Fruit fly (Drosophila melanogaster) whole organism, embryonic: ENCODE measurements around the gene CG42525.
A peak's percentile ranks its signal among the peaks of the same experiment; 100 is the strongest.

Experiments
- Abd-B ChIP-seq: fragments of 200-800 bp; sonication (Bioruptor generic); optimal IDR thresholded peaks from 2 replicates; lab custom pipeline; 2018; ENCODE audit warnings: missing biosample characterization, mild to moderate bottlenecking, missing genetic modification characterization, moderate library complexity
- Antp ChIP-seq: fragments of 200-800 bp; sonication (Bioruptor generic); optimal IDR thresholded peaks from 3 replicates; lab custom pipeline; 2016; ENCODE audit warnings: missing biosample characterization, missing genetic modification characterization
- CG10979 ChIP-seq: fragments of 200-800 bp; sonication (Bioruptor generic); optimal IDR thresholded peaks from 2 replicates; lab custom pipeline; 2018; ENCODE audit warnings: missing biosample characterization, mild to moderate bottlenecking, missing genetic modification characterization, moderate library complexity
- CG11695 ChIP-seq: fragments of 200-800 bp; sonication (Bioruptor generic); IDR thresholded peaks from 3 replicates; pipeline ENCODE4 v1.3.6; 2022; ENCODE audit warnings: missing biosample characterization, missing genetic modification characterization
- CG13424 ChIP-seq: fragments of 200-800 bp; sonication (Bioruptor generic); optimal IDR thresholded peaks from 2 replicates; lab custom pipeline; 2019; ENCODE audit warnings: missing biosample characterization, mild to moderate bottlenecking, missing genetic modification characterization, moderate library complexity
- CG15073 ChIP-seq: fragments of 200-800 bp; sonication (Bioruptor generic); optimal IDR thresholded peaks from 2 replicates; lab custom pipeline; 2016; ENCODE audit warnings: missing biosample characterization, missing genetic modification characterization
- CG2116 ChIP-seq: fragments of 200-800 bp; sonication (Bioruptor generic); optimal IDR thresholded peaks from 3 replicates; lab custom pipeline; 2018; ENCODE audit warnings: missing biosample characterization, mild to moderate bottlenecking, missing genetic modification characterization
- CG2129 ChIP-seq: fragments of 200-800 bp; sonication (Bioruptor generic); IDR thresholded peaks from 2 replicates; pipeline ENCODE4 v1.3.6; 2022; ENCODE audit warnings: missing biosample characterization, missing genetic modification characterization; ENCODE audit not compliant: partially characterized antibody
- CG2889 ChIP-seq: fragments of 200-800 bp; sonication (Bioruptor generic); IDR thresholded peaks from 3 replicates; pipeline ENCODE4 v1.3.6; 2022; ENCODE audit warnings: missing biosample characterization, missing genetic modification characterization
- CG30431 ChIP-seq: fragments of 200-800 bp; sonication (Bioruptor generic); optimal IDR thresholded peaks from 2 replicates; lab custom pipeline; 2017; ENCODE audit warnings: missing biosample characterization, missing genetic modification characterization
- CG33213 ChIP-seq: fragments of 200-800 bp; sonication (Bioruptor generic); optimal IDR thresholded peaks from 3 replicates; lab custom pipeline; 2016; ENCODE audit warnings: missing biosample characterization, missing genetic modification characterization
- CG3407 ChIP-seq: fragments of 200-800 bp; sonication (Bioruptor generic); optimal IDR thresholded peaks from 2 replicates; lab custom pipeline; 2018; ENCODE audit warnings: missing biosample characterization, mild to moderate bottlenecking, missing genetic modification characterization
- CG4404 ChIP-seq: fragments of 200-800 bp; sonication (Bioruptor generic); IDR thresholded peaks from 2 replicates; pipeline ENCODE4 v1.3.6; 2022; ENCODE audit warnings: missing biosample characterization, missing genetic modification characterization
- CG4424 ChIP-seq: fragments of 200-800 bp; sonication (Bioruptor generic); optimal IDR thresholded peaks from 3 replicates; lab custom pipeline; 2016; ENCODE audit warnings: missing biosample characterization, missing genetic modification characterization
- CG6254 ChIP-seq: fragments of 200-800 bp; sonication (Bioruptor generic); optimal IDR thresholded peaks from 3 replicates; lab custom pipeline; 2017; ENCODE audit warnings: mild to moderate bottlenecking, missing biosample characterization, missing genetic modification reagents, missing genetic modification characterization
- CG6854 ChIP-seq: fragments of 200-800 bp; sonication (Bioruptor generic); optimal IDR thresholded peaks from 3 replicates; lab custom pipeline; 2017; ENCODE audit warnings: missing biosample characterization, mild to moderate bottlenecking, missing genetic modification characterization
- CG8290 ChIP-seq, 3 experiments: fragments of 200-800 bp; sonication (Bioruptor generic); optimal IDR thresholded peaks; 2 replicates each; lab custom pipeline; 2016 to 2019; ENCODE audit warnings: missing biosample characterization in 3 of 3, missing genetic modification characterization in 3 of 3, mild to moderate bottlenecking in 2 of 3, moderate library complexity in 1 of 3
- CG9817 ChIP-seq: fragments of 200-800 bp; sonication (Bioruptor generic); optimal IDR thresholded peaks from 2 replicates; lab custom pipeline; 2018; ENCODE audit warnings: missing biosample characterization, mild to moderate bottlenecking, missing genetic modification characterization, moderate library complexity
- Dfd ChIP-seq, 2 experiments: fragments of >200 bp; optimal IDR thresholded peaks; 2 replicates each; lab custom pipeline; 2017; ENCODE audit warnings: missing biosample characterization in 2 of 2, missing genetic modification characterization in 2 of 2
- Dip3 ChIP-seq: fragments of 200-800 bp; sonication (Bioruptor generic); optimal IDR thresholded peaks from 3 replicates; lab custom pipeline; 2016; ENCODE audit warnings: missing biosample characterization, missing genetic modification characterization
- Doc2 ChIP-seq: fragments of 200-800 bp; sonication (Bioruptor generic); IDR thresholded peaks from 2 replicates; pipeline ENCODE4 v1.3.6; 2022; ENCODE audit warnings: missing biosample characterization, missing genetic modification characterization
- Elba2 ChIP-seq: fragments of 200-800 bp; sonication (Bioruptor generic); optimal IDR thresholded peaks from 3 replicates; lab custom pipeline; 2016; ENCODE audit warnings: missing biosample characterization, missing genetic modification characterization
- Myb ChIP-seq: fragments of 200-800 bp; sonication (Bioruptor generic); optimal IDR thresholded peaks from 2 replicates; lab custom pipeline; 2016; ENCODE audit warnings: missing biosample characterization, missing genetic modification characterization
- NFAT ChIP-seq: fragments of 200-800 bp; sonication (Bioruptor generic); IDR thresholded peaks from 2 replicates; pipeline ENCODE4 v1.3.6; 2022; ENCODE audit warnings: missing biosample characterization, missing genetic modification characterization
- Scr ChIP-seq: fragments of 200-800 bp; sonication (Bioruptor generic); IDR thresholded peaks from 2 replicates; pipeline ENCODE4 v1.3.6; 2022; ENCODE audit warnings: missing biosample characterization, missing genetic modification characterization; ENCODE audit not compliant: partially characterized antibody
- Spps ChIP-seq: fragments of 200-800 bp; sonication (Bioruptor generic); optimal IDR thresholded peaks from 2 replicates; lab custom pipeline; 2018; ENCODE audit warnings: missing biosample characterization, mild to moderate bottlenecking, missing genetic modification characterization
- Sry-δ ChIP-seq: fragments of 200-800 bp; sonication (Bioruptor generic); optimal IDR thresholded peaks from 2 replicates; lab custom pipeline; 2016; ENCODE audit warnings: missing biosample characterization, missing genetic modification characterization
- bcd ChIP-seq: fragments of 200-800 bp; sonication (Bioruptor generic); optimal IDR thresholded peaks from 2 replicates; lab custom pipeline; 2017; ENCODE audit warnings: missing biosample characterization, mild to moderate bottlenecking, missing genetic modification characterization
- en ChIP-seq: fragments of 200-800 bp; sonication (Bioruptor generic); optimal IDR thresholded peaks from 2 replicates; lab custom pipeline; 2016; ENCODE audit warnings: missing biosample characterization, missing genetic modification characterization
- fru ChIP-seq: fragments of >200 bp; optimal IDR thresholded peaks from 2 replicates; lab custom pipeline; 2017
- ftz-f1 ChIP-seq: fragments of 200-800 bp; sonication (Bioruptor generic); optimal IDR thresholded peaks from 2 replicates; lab custom pipeline; 2016; ENCODE audit warnings: missing biosample characterization, missing genetic modification characterization
- fu2 ChIP-seq: fragments of 200-800 bp; sonication (Bioruptor generic); optimal IDR thresholded peaks from 2 replicates; lab custom pipeline; 2016; ENCODE audit warnings: missing biosample characterization, missing genetic modification characterization
- gro ChIP-seq: fragments of 200-800 bp; sonication (Bioruptor generic); optimal IDR thresholded peaks from 2 replicates; lab custom pipeline; 2016; ENCODE audit warnings: missing biosample characterization, missing genetic modification characterization
- jing ChIP-seq: fragments of 200-800 bp; sonication (Bioruptor generic); optimal IDR thresholded peaks from 2 replicates; lab custom pipeline; 2018; ENCODE audit warnings: missing biosample characterization, mild to moderate bottlenecking, missing genetic modification characterization
- kni ChIP-seq: fragments of 200-800 bp; sonication (Bioruptor generic); optimal IDR thresholded peaks from 3 replicates; lab custom pipeline; 2017; ENCODE audit warnings: mild to moderate bottlenecking, missing biosample characterization, missing genetic modification reagents, missing genetic modification characterization
- lov ChIP-seq, 2 experiments: fragments of 200-800 bp in 1 of 2; fragments of >200 bp in 1 of 2; sonication (Bioruptor generic) in 1 of 2; IDR thresholded peaks in 1 of 2; optimal IDR thresholded peaks in 1 of 2; 2 replicates in 1 of 2; 3 replicates in 1 of 2; pipeline versions ENCODE4 v1.3.6 to Lab custom; 2017 to 2022; ENCODE audit warnings: missing biosample characterization in 1 of 2, missing genetic modification characterization in 1 of 2
- nmo ChIP-seq: fragments of 200-800 bp; sonication (Bioruptor generic); optimal IDR thresholded peaks from 2 replicates; lab custom pipeline; 2018; ENCODE audit warnings: missing biosample characterization, mild to moderate bottlenecking, missing genetic modification characterization, moderate library complexity
- p53 ChIP-seq: fragments of 200-800 bp; sonication (Bioruptor generic); optimal IDR thresholded peaks from 2 replicates; lab custom pipeline; 2016; ENCODE audit warnings: missing biosample characterization, missing genetic modification characterization
- pan ChIP-seq, 4 experiments: fragments of >200 bp in 3 of 4; fragments of 200-800 bp in 1 of 4; sonication (Bioruptor generic) in 1 of 4; optimal IDR thresholded peaks in 3 of 4; IDR thresholded peaks in 1 of 4; 2 replicates each; pipeline versions ENCODE4 v1.3.6 to Lab custom; 2017 to 2022; ENCODE audit warnings: missing biosample characterization in 2 of 4, missing genetic modification characterization in 2 of 4, mixed read lengths in 1 of 4
- phol ChIP-seq: fragments of 200-800 bp; sonication (Bioruptor generic); optimal IDR thresholded peaks from 3 replicates; lab custom pipeline; 2018; ENCODE audit warnings: missing biosample characterization, mild to moderate bottlenecking, missing genetic modification characterization, moderate library complexity
- pros ChIP-seq: fragments of 200-800 bp; sonication (Bioruptor generic); optimal IDR thresholded peaks from 3 replicates; lab custom pipeline; 2019; ENCODE audit warnings: missing biosample characterization, mild to moderate bottlenecking, missing genetic modification characterization, moderate library complexity
- repo ChIP-seq: fragments of 200-800 bp; sonication (Bioruptor generic); optimal IDR thresholded peaks from 2 replicates; lab custom pipeline; 2016; ENCODE audit warnings: missing biosample characterization, missing genetic modification characterization
- row ChIP-seq: fragments of 200-800 bp; sonication (Bioruptor generic); IDR thresholded peaks from 3 replicates; pipeline ENCODE4 v1.3.6; 2022; ENCODE audit warnings: missing biosample characterization, missing genetic modification characterization
- run ChIP-seq: fragments of 200-800 bp; sonication (Bioruptor generic); optimal IDR thresholded peaks from 3 replicates; lab custom pipeline; 2018; ENCODE audit warnings: missing biosample characterization, mild to moderate bottlenecking, missing genetic modification characterization
- sob ChIP-seq: fragments of 200-800 bp; sonication (Bioruptor generic); IDR thresholded peaks from 2 replicates; pipeline ENCODE4 v1.3.6; 2022; ENCODE audit warnings: missing biosample characterization, missing genetic modification characterization
- sug ChIP-seq: fragments of 200-800 bp; optimal IDR thresholded peaks from 2 replicates; lab custom pipeline; 2019; ENCODE audit warnings: missing biosample characterization, mild to moderate bottlenecking, missing genetic modification characterization, moderate library complexity
- ttk ChIP-seq: fragments of 200-800 bp; sonication (Bioruptor generic); IDR thresholded peaks from 2 replicates; pipeline ENCODE4 v2.1.2; 2022; ENCODE audit warnings: missing biosample characterization, missing genetic modification characterization
- z ChIP-seq: fragments of 200-800 bp; sonication (Bioruptor generic); IDR thresholded peaks from 3 replicates; pipeline ENCODE4 v1.3.6; 2022; ENCODE audit warnings: missing biosample characterization, missing genetic modification characterization

CG42525 gene

dm6 chr3L:3148125-3149059, 41.2 kb downstream of the CG42525 start, which contains the start of the genes Usp5 and BtbVII (continued):
- TF ChIP-seq CG30431 (GFP tag; lab: Kevin White, UChicago) (peak; percentile 6), fu2 (peak; percentile 28), en (no peak), CG4424 (GFP tag; lab: Kevin White, UChicago) (peak; percentile 28), Spps (tag; lab: Kevin White, UChicago) (peak; percentile 16), pan (optimal IDR thresholded peaks at IDR 0.05; lab: Kevin White, UChicago) (no peak), pan (GFP tag; optimal IDR thresholded peaks at IDR 0.05 in 1 of 2, IDR thresholded peaks at IDR 0.05 in 1 of 2) (peak in 1 of 2 experiments; percentile 50), Abd-B (GFP tag; lab: Kevin White, UChicago) (no peak), Myb (peak; percentile 46), ftz-f1 (GFP tag; lab: Kevin White, UChicago) (peak; percentile 87), fru (no peak), gro (GFP tag; lab: Kevin White, UChicago) (peak; percentile 53), CG6854 (GFP tag; lab: Kevin White, UChicago) (no peak), row (GFP tag; lab: Robert Waterston, UW) (peak; percentile 90), CG13424 (tag; lab: Kevin White, UChicago) (peak; percentile 64), Sry-δ (GFP tag; lab: Kevin White, UChicago) (peak; percentile 96), lov (optimal IDR thresholded peaks at IDR 0.05; lab: Kevin White, UChicago) (no peak), lov (GFP tag; IDR thresholded peaks at IDR 0.05; lab: Robert Waterston, UW) (no peak), Elba2 (GFP tag; lab: Kevin White, UChicago) (peak; percentile 96), repo (GFP tag; lab: Kevin White, UChicago) (no peak), CG11695 (no peak; the same call in 2 of the 3 replicates), CG6254 (GFP tag; lab: Kevin White, UChicago) (no peak), z (GFP tag; lab: Robert Waterston, UW) (no peak), CG15073 (GFP tag; lab: Kevin White, UChicago) (no peak), phol (tag; lab: Kevin White, UChicago) (peak; percentile 98), bcd (GFP tag; lab: Kevin White, UChicago) (peak; percentile 37), kni (GFP tag; lab: Kevin White, UChicago) (peak; percentile 12), Scr (peak; percentile 99), CG2129 (peak; percentile 96), CG10979 (tag; lab: Kevin White, UChicago) (peak; percentile 34), Doc2 (no peak), CG3407 (GFP tag; lab: Kevin White, UChicago) (no peak), p53 (no peak), NFAT (GFP tag; lab: Robert Waterston, UW) (peak; percentile 67), jing (GFP tag; lab: Kevin White, UChicago) (no peak), sob (GFP tag; lab: Robert Waterston, UW) (peak; percentile 47), CG8290 (GFP tag; optimal IDR thresholded peaks at IDR 0.05; lab: Kevin White, UChicago) (peak; percentile 82), CG8290 (tag; optimal IDR thresholded peaks at IDR 0.05; lab: Kevin White, UChicago) (peak in 1 of 2 experiments; percentile 80), CG33213 (peak; percentile 37), ttk (GFP tag; lab: Robert Waterston, UW) (no peak), run (tag; lab: Kevin White, UChicago) (no peak), Dip3 (GFP tag; lab: Kevin White, UChicago) (peak; percentile 49), Dfd (GFP tag; optimal IDR thresholded peaks at IDR 0.05; lab: Kevin White, UChicago) (no peak), CG2116 (GFP tag; lab: Kevin White, UChicago) (peak; percentile 71), sug (tag; lab: Kevin White, UChicago) (peak; percentile 64), Antp (GFP tag; lab: Kevin White, UChicago) (peak; percentile 81), pros (GFP tag; lab: Kevin White, UChicago) (no peak), CG2889 (GFP tag; lab: Robert Waterston, UW) (no peak), nmo (GFP tag; lab: Kevin White, UChicago) (peak; percentile 61), CG4404 (GFP tag; lab: Robert Waterston, UW) (peak; percentile 50; the same call in 1 of the 2 replicates), CG9817 (tag; lab: Kevin White, UChicago) (peak; percentile 39)
